Worm (Caenorhabditis elegans): ENCODE measurements around the gene wdr-5.2.

The wdr-5.2 gene

DNA sequence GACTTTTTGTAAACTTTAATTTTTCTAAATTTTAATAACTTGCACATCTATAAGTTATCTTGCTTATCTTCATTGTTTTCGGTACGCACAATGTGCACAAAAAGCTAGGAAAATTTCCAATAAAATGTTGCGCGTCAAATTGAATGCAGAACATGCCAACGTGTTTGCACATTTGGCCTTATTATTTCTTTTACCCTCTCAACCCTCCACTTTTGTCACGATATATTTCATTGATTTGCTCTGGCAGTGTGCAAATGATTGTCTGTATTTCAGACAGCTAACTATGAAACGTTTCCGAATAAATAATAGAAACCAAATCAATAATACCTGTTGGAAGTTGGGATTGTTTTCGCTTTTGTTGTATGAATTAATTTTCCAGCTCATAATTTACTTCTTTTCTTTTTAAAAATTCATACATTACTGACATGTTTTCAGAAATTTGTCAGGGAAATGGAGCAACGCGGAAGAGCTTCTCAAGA is at the start of gene wdr-5.2:
Gene wdr-5.2 (plus strand): TSS at position 429 of the 479 bp plus-strand sequence.
- TF ChIP-seq ceh-30 (tag; optimal IDR thresholded peaks at IDR 0.05) (no peak), unc-3 (GFP tag; conservative IDR thresholded peaks at IDR 0.05) (no peak), unc-3 (tag; optimal IDR thresholded peaks at IDR 0.05) (no peak), unc-86 (tag; optimal IDR thresholded peaks at IDR 0.05) (no peak), Y22D7AL.16 (tag; optimal IDR thresholded peaks at IDR 0.05) (no peak), pat-9 (tag; optimal IDR thresholded peaks at IDR 0.05) (no peak), hlh-8 (tag; optimal IDR thresholded peaks at IDR 0.05) (no peak), pqm-1 (tag; optimal IDR thresholded peaks at IDR 0.05) (no peak), eyg-1 (tag; optimal IDR thresholded peaks at IDR 0.05) (no peak), gmeb-2 (tag; optimal IDR thresholded peaks at IDR 0.05) (no peak), unc-42 (tag; optimal IDR thresholded peaks at IDR 0.05) (no peak), ztf-16 (tag; optimal IDR thresholded peaks at IDR 0.05) (no peak), hlh-15 (tag; optimal IDR thresholded peaks at IDR 0.05) (no peak), ceh-48 (tag; optimal IDR thresholded peaks at IDR 0.05) (no peak), ceh-6 (GFP tag; optimal IDR thresholded peaks at IDR 0.05) (no peak), tbx-2 (tag; optimal IDR thresholded peaks at IDR 0.05) (no peak), mec-3 (tag; optimal IDR thresholded peaks at IDR 0.05; ENCODE audit: borderline replicate concordance) (no peak), dve-1 (tag; optimal IDR thresholded peaks at IDR 0.05) (no peak), fkh-10 (GFP tag; optimal IDR thresholded peaks at IDR 0.05) (no peak)

DNA sequence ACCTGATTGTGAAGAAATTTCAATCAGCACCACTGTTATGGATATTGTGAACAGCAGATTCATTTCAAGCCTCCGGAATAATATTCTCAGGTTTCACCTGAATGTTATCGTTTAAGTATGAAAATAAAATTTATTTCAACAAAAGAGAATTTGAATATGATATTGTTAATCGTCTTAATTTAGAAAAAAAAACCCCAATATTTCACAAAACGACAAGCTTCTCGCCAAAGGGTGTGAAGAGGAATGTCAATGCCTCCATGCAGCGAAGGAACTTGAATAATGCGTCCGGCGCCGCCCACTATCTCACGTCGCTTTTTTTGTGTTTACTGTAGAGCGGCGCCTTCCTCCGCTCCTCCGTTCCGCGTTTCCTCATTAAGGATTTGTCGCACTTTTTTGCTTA is 46.8 kb upstream of the wdr-5.2 start, which contains the start of gene C11H1.5:
Gene C11H1.5 (minus strand): TSS at position 101 of the 400 bp plus-strand sequence.
- no peak for TF ChIP-seq ceh-18 (tag; optimal IDR thresholded peaks at IDR 0.05)
- no peak for TF ChIP-seq C08G9.2 (tag; optimal IDR thresholded peaks at IDR 0.05)
- no peak for TF ChIP-seq Y22D7AL.16 (tag; optimal IDR thresholded peaks at IDR 0.05)
- TF ChIP-seq ceh-34 (tag; optimal IDR thresholded peaks at IDR 0.05), result no peak
- TF ChIP-seq sox-2 (GFP tag; IDR thresholded peaks at IDR 0.05), result no peak
- no peak for TF ChIP-seq che-1 (tag; optimal IDR thresholded peaks at IDR 0.05)
- no peak for TF ChIP-seq npax-4 (tag; optimal IDR thresholded peaks at IDR 0.05)
- no peak for TF ChIP-seq K02D7.2 (tag; optimal IDR thresholded peaks at IDR 0.05)
- no peak for TF ChIP-seq mec-3 (tag; optimal IDR thresholded peaks at IDR 0.05; ENCODE audit: borderline replicate concordance)
- no peak for TF ChIP-seq lim-6 (tag; optimal IDR thresholded peaks at IDR 0.05)
- no peak for TF ChIP-seq F13H6.1 (tag; optimal IDR thresholded peaks at IDR 0.05)
- no peak for TF ChIP-seq pros-1 (tag; optimal IDR thresholded peaks at IDR 0.05)
- no peak for TF ChIP-seq ets-4 (tag; optimal IDR thresholded peaks at IDR 0.05)
- no peak for TF ChIP-seq pat-9 (tag; optimal IDR thresholded peaks at IDR 0.05)
- TF ChIP-seq ceh-14 (tag; optimal IDR thresholded peaks at IDR 0.05), result no peak
- no peak for TF ChIP-seq ttx-3 (tag; optimal IDR thresholded peaks at IDR 0.05)

DNA sequence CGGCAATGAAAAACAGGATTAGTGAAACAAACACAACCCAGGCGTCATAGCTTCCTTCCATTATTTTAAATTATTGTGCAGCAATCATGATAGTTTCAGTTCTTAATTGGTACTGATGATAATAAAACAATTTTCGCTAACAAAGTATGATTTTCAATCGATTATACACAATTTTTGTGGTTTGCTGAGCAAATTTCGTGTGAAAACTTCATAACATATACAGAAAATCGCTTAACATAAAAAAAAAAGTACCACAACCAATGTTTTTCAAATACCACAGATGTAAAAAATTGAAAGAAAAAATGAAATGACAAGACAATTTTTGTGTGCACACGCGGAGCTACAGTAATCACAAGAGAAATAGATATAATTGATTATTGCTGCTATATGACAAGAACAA is 42.3 kb upstream of the wdr-5.2 start, which contains the start of gene gphr-2:
Gene gphr-2 (minus strand): TSS at position 101 of the 400 bp plus-strand sequence.
- TF ChIP-seq hlh-8 (tag; optimal IDR thresholded peaks at IDR 0.05), result no peak
- no peak for TF ChIP-seq ref-2 (tag; optimal IDR thresholded peaks at IDR 0.05)
- no peak for TF ChIP-seq ceh-19 (GFP tag; optimal IDR thresholded peaks at IDR 0.05)
- TF ChIP-seq ceh-18 (tag; optimal IDR thresholded peaks at IDR 0.05), result no peak
- TF ChIP-seq unc-86 (tag; optimal IDR thresholded peaks at IDR 0.05), result no peak
- TF ChIP-seq elt-2 (tag; optimal IDR thresholded peaks at IDR 0.05), result no peak
- no peak for TF ChIP-seq fax-1 (tag; optimal IDR thresholded peaks at IDR 0.05)
- TF ChIP-seq lin-11 (tag; optimal IDR thresholded peaks at IDR 0.05), result no peak
- TF ChIP-seq hlh-13 (GFP tag; optimal IDR thresholded peaks at IDR 0.05), result no peak

DNA sequence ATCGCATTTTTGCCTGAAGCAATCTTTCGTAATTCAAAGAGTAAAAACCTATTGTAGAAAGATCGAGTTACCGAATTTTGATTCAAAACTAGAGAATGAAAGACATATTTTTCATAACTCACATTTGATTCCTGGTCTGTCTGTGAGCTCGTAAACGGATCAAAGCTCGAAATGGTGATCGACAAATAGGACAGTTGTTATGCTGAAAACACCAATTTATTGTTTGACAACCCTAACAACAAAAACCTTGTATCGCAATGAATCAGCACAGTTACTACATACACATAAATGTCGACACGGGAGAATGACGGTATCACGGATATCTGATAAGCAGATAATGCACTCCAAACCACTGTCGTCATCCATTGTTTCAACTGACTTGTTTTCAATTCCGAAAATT is 40.3 kb upstream of the wdr-5.2 start:
- TF ChIP-seq ets-4 (tag; optimal IDR thresholded peaks at IDR 0.05), result no peak
- TF ChIP-seq madf-2 (tag; optimal IDR thresholded peaks at IDR 0.05), result no peak
- TF ChIP-seq hlh-30 (tag; optimal IDR thresholded peaks at IDR 0.05; ENCODE audit: insufficient read depth), result no peak
- no peak for TF ChIP-seq elt-4 (tag; optimal IDR thresholded peaks at IDR 0.05)

Measured in whole organism, late embryonic.